Worm (Caenorhabditis elegans) whole organism, young adult: ENCODE data around the gene B0280.17.
A peak's percentile ranks its signal among the peaks of the same experiment; 100 is the strongest.

Source experiments
- B0035.1 ChIP-seq: sonication (generic microtip); optimal IDR thresholded peaks from 2 replicates; lab custom pipeline; 2016; ENCODE audit warnings: missing genetic modification characterization, mild to moderate bottlenecking, missing compliant biosample characterization, missing genotype, missing genetic modification reagents
- C06A6.2 ChIP-seq: fragments of 200-800 bp; sonication (Bioruptor generic); conservative IDR thresholded peaks from 2 replicates; pipeline ENCODE4 v1.3.6; 2022; ENCODE audit warnings: missing genetic modification characterization, missing compliant biosample characterization
- C17E4.6 ChIP-seq: fragments of 200-800 bp; sonication (Bioruptor generic); IDR thresholded peaks from 2 replicates; pipeline ENCODE4 v1.3.6; 2022; ENCODE audit warnings: missing genetic modification reagents, missing genetic modification characterization, missing compliant biosample characterization
- F10E7.11 ChIP-seq: sonication (generic microtip); optimal IDR thresholded peaks from 2 replicates; lab custom pipeline; 2017; ENCODE audit warnings: mild to moderate bottlenecking, missing genetic modification characterization, moderate library complexity, missing compliant biosample characterization
- F23B12.7 ChIP-seq: sonication (generic microtip); optimal IDR thresholded peaks from 2 replicates; lab custom pipeline; 2017; ENCODE audit warnings: missing genetic modification characterization, mild to moderate bottlenecking, missing compliant biosample characterization, antibody characterized with exemption, moderate library complexity; ENCODE audit not compliant: insufficient read depth
- F39B2.1 ChIP-seq: fragments of 200-800 bp; sonication (Bioruptor generic); IDR thresholded peaks from 2 replicates; pipeline ENCODE4 v1.3.6; 2022; ENCODE audit warnings: missing genetic modification reagents, missing genetic modification characterization, missing compliant biosample characterization
- F55B11.4 ChIP-seq: sonication (generic microtip); optimal IDR thresholded peaks from 2 replicates; lab custom pipeline; 2016; ENCODE audit warnings: missing compliant biosample characterization, missing genetic modification characterization, borderline replicate concordance; ENCODE audit not compliant: insufficient read depth
- F57A8.1 ChIP-seq: fragments of 200-800 bp; sonication (Bioruptor generic); optimal IDR thresholded peaks from 2 replicates; lab custom pipeline; 2018; ENCODE audit warnings: mild to moderate bottlenecking, missing genetic modification characterization, moderate library complexity, missing compliant biosample characterization
- F57C9.4 ChIP-seq: sonication (generic microtip); optimal IDR thresholded peaks from 2 replicates; lab custom pipeline; 2017; ENCODE audit warnings: mild to moderate bottlenecking, missing genetic modification characterization, missing compliant biosample characterization
- K11D2.4 ChIP-seq: fragments of 200-800 bp; sonication (Bioruptor generic); IDR thresholded peaks from 2 replicates; pipeline ENCODE4 v1.3.6; 2022; ENCODE audit warnings: missing genetic modification reagents, missing genetic modification characterization, missing compliant biosample characterization
- K12H6.12 ChIP-seq: fragments of 200-800 bp; sonication (Bioruptor generic); optimal IDR thresholded peaks from 2 replicates; lab custom pipeline; 2018; ENCODE audit warnings: mild to moderate bottlenecking, missing genetic modification characterization, missing compliant biosample characterization
- T07F8.4 ChIP-seq: sonication (generic microtip); optimal IDR thresholded peaks from 2 replicates; lab custom pipeline; 2016; ENCODE audit warnings: mild to moderate bottlenecking, missing genetic modification characterization, moderate library complexity, missing compliant biosample characterization
- Y53F4B.3 ChIP-seq: fragments of 200-800 bp; sonication (Bioruptor generic); IDR thresholded peaks from 2 replicates; pipeline ENCODE4 v1.3.6; 2022; ENCODE audit warnings: missing genetic modification reagents, missing genetic modification characterization, missing compliant biosample characterization
- Y95B8A.8 ChIP-seq: fragments of 200-800 bp; sonication (Bioruptor generic); IDR thresholded peaks from 2 replicates; pipeline ENCODE4 v1.3.6; 2022; ENCODE audit warnings: missing genetic modification reagents, missing genetic modification characterization, missing compliant biosample characterization
- aptf-2 ChIP-seq: fragments of 200-800 bp; sonication (Bioruptor generic); conservative IDR thresholded peaks from 2 replicates; pipeline ENCODE4 v1.3.6; 2022; ENCODE audit warnings: missing genetic modification reagents, missing genetic modification characterization, missing compliant biosample characterization
- aptf-3 ChIP-seq: fragments of 200-800 bp; sonication (Bioruptor generic); IDR thresholded peaks from 2 replicates; pipeline ENCODE4 v1.3.6; 2022; ENCODE audit warnings: missing genetic modification characterization, missing compliant biosample characterization
- cebp-2 ChIP-seq: fragments of 200-800 bp; sonication (Bioruptor generic); IDR thresholded peaks from 2 replicates; pipeline ENCODE4 v1.3.6; 2022; ENCODE audit warnings: missing genetic modification characterization, missing compliant biosample characterization
- ceh-100 ChIP-seq: fragments of 200-800 bp; sonication (Bioruptor generic); IDR thresholded peaks from 2 replicates; pipeline ENCODE4 v1.3.6; 2022; ENCODE audit warnings: missing genetic modification reagents, missing genetic modification characterization, missing compliant biosample characterization
- ceh-27 ChIP-seq: fragments of 200-800 bp; sonication (Bioruptor generic); optimal IDR thresholded peaks from 2 replicates; lab custom pipeline; 2018; ENCODE audit warnings: mild to moderate bottlenecking, missing genetic modification characterization, moderate library complexity, missing compliant biosample characterization
- die-1 ChIP-seq: sonication (generic microtip); optimal IDR thresholded peaks from 2 replicates; lab custom pipeline; 2016; ENCODE audit warnings: missing genotype, mild to moderate bottlenecking, missing genetic modification characterization, missing compliant biosample characterization
- dpl-1 ChIP-seq: fragments of 150-350 bp; optimal IDR thresholded peaks from 2 replicates; lab custom pipeline; 2014; ENCODE audit warnings: missing biosample characterization, missing genetic modification reagents, missing genetic modification characterization
- efl-1 ChIP-seq: fragments of 150-350 bp; optimal IDR thresholded peaks from 2 replicates; lab custom pipeline; 2014; ENCODE audit warnings: missing biosample characterization, missing genetic modification reagents, missing genetic modification characterization
- egrh-3 ChIP-seq: fragments of 200-800 bp; sonication (Bioruptor generic); IDR thresholded peaks from 2 replicates; pipeline ENCODE4 v1.3.6; 2022; ENCODE audit warnings: missing genetic modification reagents, missing genetic modification characterization, missing compliant biosample characterization
- fkh-3 ChIP-seq: sonication (generic microtip); optimal IDR thresholded peaks from 2 replicates; lab custom pipeline; 2016; ENCODE audit warnings: mild to moderate bottlenecking, missing genetic modification characterization, missing compliant biosample characterization
- gei-17 ChIP-seq: fragments of 200-800 bp; sonication (Bioruptor generic); optimal IDR thresholded peaks from 2 replicates; lab custom pipeline; 2018; ENCODE audit warnings: mild to moderate bottlenecking, missing genetic modification characterization, missing compliant biosample characterization
- hmg-1.2 ChIP-seq: fragments of 200-800 bp; sonication (Bioruptor generic); IDR thresholded peaks from 2 replicates; pipeline ENCODE4 v1.3.6; 2022; ENCODE audit warnings: missing genetic modification reagents, missing genetic modification characterization, missing compliant biosample characterization
- lin-35 ChIP-seq, 3 experiments: fragments of 150-350 bp in 2 of 3; sonication (generic microtip) in 1 of 3; optimal IDR thresholded peaks; 2 replicates each; lab custom pipeline; 2014 to 2018; ENCODE audit warnings: missing biosample characterization in 3 of 3, missing genetic modification characterization in 3 of 3, missing genetic modification reagents in 3 of 3
- lin-40 ChIP-seq: sonication (generic microtip); optimal IDR thresholded peaks from 2 replicates; lab custom pipeline; 2016; ENCODE audit warnings: missing genetic modification characterization, mild to moderate bottlenecking, missing compliant biosample characterization, missing genotype, missing genetic modification reagents
- lsy-27 ChIP-seq: sonication (generic microtip); optimal IDR thresholded peaks from 2 replicates; lab custom pipeline; 2017; ENCODE audit warnings: missing genetic modification characterization, mild to moderate bottlenecking, missing compliant biosample characterization, antibody characterized with exemption, missing genotype, borderline replicate concordance; ENCODE audit not compliant: insufficient read depth
- madf-3 ChIP-seq: fragments of 200-800 bp; sonication (Bioruptor generic); IDR thresholded peaks from 2 replicates; pipeline ENCODE4 v1.3.6; 2022; ENCODE audit warnings: missing genetic modification reagents, missing genetic modification characterization, missing compliant biosample characterization
- mes-4 ChIP-seq: sonication (generic microtip); optimal IDR thresholded peaks from 2 replicates; lab custom pipeline; 2016; ENCODE audit warnings: missing genotype, missing genetic modification characterization, missing compliant biosample characterization
- mxl-1 ChIP-seq: sonication (generic microtip); optimal IDR thresholded peaks from 2 replicates; lab custom pipeline; 2016; ENCODE audit warnings: missing genetic modification characterization, missing compliant biosample characterization
- nhr-179 ChIP-seq: sonication (generic microtip); optimal IDR thresholded peaks from 2 replicates; lab custom pipeline; 2016; ENCODE audit warnings: mild to moderate bottlenecking, missing genetic modification characterization, missing compliant biosample characterization
- nhr-27 ChIP-seq: fragments of 200-800 bp; sonication (Bioruptor generic); optimal IDR thresholded peaks from 2 replicates; lab custom pipeline; 2018; ENCODE audit warnings: mild to moderate bottlenecking, missing genetic modification characterization, moderate library complexity, missing compliant biosample characterization
- rcor-1 ChIP-seq: fragments of 200-800 bp; sonication (Bioruptor generic); IDR thresholded peaks from 2 replicates; pipeline ENCODE4 v1.3.6; 2022; ENCODE audit warnings: missing genetic modification reagents, missing genetic modification characterization, missing compliant biosample characterization
- repo-1 ChIP-seq: sonication (generic microtip); optimal IDR thresholded peaks from 2 replicates; lab custom pipeline; 2017; ENCODE audit warnings: mild to moderate bottlenecking, missing genetic modification characterization, missing compliant biosample characterization
- sdz-38 ChIP-seq: sonication (generic microtip); optimal IDR thresholded peaks from 2 replicates; lab custom pipeline; 2016; ENCODE audit warnings: missing genotype, missing genetic modification characterization, missing compliant biosample characterization
- snpc-1.1 ChIP-seq: sonication (generic microtip); optimal IDR thresholded peaks from 2 replicates; lab custom pipeline; 2017; ENCODE audit warnings: missing genetic modification characterization, mild to moderate bottlenecking, missing compliant biosample characterization, antibody characterized with exemption, moderate library complexity, missing genotype, missing genetic modification reagents; ENCODE audit not compliant: insufficient read depth
- snpc-3.4 ChIP-seq: sonication (generic microtip); optimal IDR thresholded peaks from 2 replicates; lab custom pipeline; 2017; ENCODE audit warnings: missing genetic modification characterization, mild to moderate bottlenecking, missing compliant biosample characterization, antibody characterized with exemption, moderate library complexity, missing genotype, missing genetic modification reagents
- somi-1 ChIP-seq: fragments of 200-800 bp; sonication (Bioruptor generic); optimal IDR thresholded peaks from 2 replicates; lab custom pipeline; 2018; ENCODE audit warnings: mild to moderate bottlenecking, missing genetic modification characterization, missing compliant biosample characterization
- sptf-2 ChIP-seq: fragments of 200-800 bp; sonication (Bioruptor generic); optimal IDR thresholded peaks from 2 replicates; lab custom pipeline; 2018; ENCODE audit warnings: mild to moderate bottlenecking, missing genetic modification characterization, missing compliant biosample characterization
- tbx-9 ChIP-seq: sonication (generic microtip); optimal IDR thresholded peaks from 2 replicates; lab custom pipeline; 2016; ENCODE audit warnings: borderline replicate concordance, missing genetic modification characterization, inconsistent platforms, missing compliant biosample characterization
- tlf-1 ChIP-seq: fragments of 200-800 bp; sonication (Bioruptor generic); optimal IDR thresholded peaks from 2 replicates; lab custom pipeline; 2018; ENCODE audit warnings: mild to moderate bottlenecking, missing genetic modification characterization, missing compliant biosample characterization
- unc-130 ChIP-seq: sonication (generic microtip); optimal IDR thresholded peaks from 2 replicates; lab custom pipeline; 2016; ENCODE audit warnings: missing genetic modification reagents, missing genetic modification characterization, missing compliant biosample characterization
- xnd-1 ChIP-seq: sonication (generic microtip); optimal IDR thresholded peaks from 2 replicates; lab custom pipeline; 2016; ENCODE audit warnings: missing genotype, missing genetic modification reagents, missing genetic modification characterization, missing compliant biosample characterization
- zfh-2 ChIP-seq: fragments of 200-800 bp; sonication (Bioruptor generic); conservative IDR thresholded peaks from 2 replicates; pipeline ENCODE4 v1.3.6; 2022; ENCODE audit warnings: missing genetic modification reagents, missing genetic modification characterization, missing compliant biosample characterization
- ztf-25 ChIP-seq: fragments of 200-800 bp; sonication (Bioruptor generic); IDR thresholded peaks from 2 replicates; pipeline ENCODE4 v1.3.6; 2022; ENCODE audit warnings: missing genetic modification reagents, missing genetic modification characterization, missing compliant biosample characterization
- ztf-26 ChIP-seq: sonication (generic microtip); optimal IDR thresholded peaks from 2 replicates; lab custom pipeline; 2017; ENCODE audit warnings: missing genetic modification characterization, missing compliant biosample characterization
- ztf-6 ChIP-seq: fragments of 200-800 bp; sonication (Bioruptor generic); IDR thresholded peaks from 2 replicates; pipeline ENCODE4 v1.3.6; 2022; ENCODE audit warnings: missing genetic modification reagents, missing genetic modification characterization, missing compliant biosample characterization

Gene B0280.17

ce11 chrIII:7103940-7104440 is 31.9 kb downstream of the B0280.17 start, which contains the start of gene cpg-2 (continued):
- TF ChIP-seq C17E4.6 (GFP tag; lab: Robert Waterston, UW): peak; percentile 78; the same call in 1 of the 2 replicates
- TF ChIP-seq egrh-3: no peak
- no peak for TF ChIP-seq die-1 (tag; lab: Kevin White, UChicago)
- TF ChIP-seq F23B12.7 (tag; lab: Kevin White, UChicago): peak; percentile 64
- no peak for TF ChIP-seq gei-17 (GFP tag; lab: Kevin White, UChicago)
- TF ChIP-seq aptf-2 (GFP tag; lab: Robert Waterston, UW): no peak
- peak; percentile 82 for TF ChIP-seq snpc-1.1 (tag; lab: Kevin White, UChicago)
- TF ChIP-seq ztf-25 (GFP tag; lab: Robert Waterston, UW): no peak
- peak; percentile 90 for TF ChIP-seq tlf-1 (GFP tag; lab: Kevin White, UChicago)
- TF ChIP-seq sptf-2 (GFP tag; lab: Kevin White, UChicago): no peak
- no peak for TF ChIP-seq B0035.1
- no peak for TF ChIP-seq nhr-27
- TF ChIP-seq ztf-26 (tag; lab: Kevin White, UChicago): no peak
- no peak for TF ChIP-seq lsy-27 (tag; lab: Kevin White, UChicago)
- peak; percentile 99 for TF ChIP-seq efl-1 (GFP tag; lab: Kevin White, UChicago)
- no peak for TF ChIP-seq ztf-6
- no peak for TF ChIP-seq zfh-2 (GFP tag; lab: Robert Waterston, UW)
- no peak for TF ChIP-seq sdz-38 (tag; lab: Kevin White, UChicago)
- TF ChIP-seq K11D2.4 (GFP tag; lab: Robert Waterston, UW): no peak
- TF ChIP-seq F55B11.4 (tag; lab: Kevin White, UChicago): no peak
- TF ChIP-seq snpc-3.4: peak; percentile 96
- no peak for TF ChIP-seq somi-1 (GFP tag; lab: Kevin White, UChicago)
- no peak for TF ChIP-seq lin-40 (tag; lab: Kevin White, UChicago)
- no peak for TF ChIP-seq cebp-2 (GFP tag; lab: Robert Waterston, UW)
- no peak for TF ChIP-seq fkh-3 (tag; lab: Kevin White, UChicago)
- no peak for TF ChIP-seq mes-4 (tag; lab: Kevin White, UChicago)
- TF ChIP-seq F57C9.4 (tag; lab: Kevin White, UChicago): no peak
- TF ChIP-seq madf-3: peak; percentile 91
- peak; percentile 94 for TF ChIP-seq unc-130 (GFP tag; lab: Kevin White, UChicago)
- no peak for TF ChIP-seq mxl-1
- no peak for TF ChIP-seq nhr-179 (tag; lab: Kevin White, UChicago)
- no peak for TF ChIP-seq ceh-27
- no peak for TF ChIP-seq tbx-9 (tag; lab: Kevin White, UChicago)
- TF ChIP-seq aptf-3: no peak
- no peak for TF ChIP-seq repo-1 (tag; lab: Kevin White, UChicago)
- peak; percentile 91 for TF ChIP-seq rcor-1
- no peak for TF ChIP-seq F39B2.1 (GFP tag; lab: Robert Waterston, UW)
- TF ChIP-seq Y53F4B.3 (GFP tag; lab: Robert Waterston, UW): no peak
- peak; percentile 4 to 89 (median 58) for TF ChIP-seq lin-35 (GFP tag; optimal IDR thresholded peaks at IDR 0.05; lab: Kevin White, UChicago)
- peak; percentile 66 for TF ChIP-seq hmg-1.2 (GFP tag; lab: Robert Waterston, UW)
- TF ChIP-seq ceh-100 (GFP tag; lab: Robert Waterston, UW): no peak
- peak; percentile 95 for TF ChIP-seq dpl-1 (GFP tag; lab: Kevin White, UChicago)
- peak; percentile 97 for TF ChIP-seq xnd-1 (tag; lab: Kevin White, UChicago)
- TF ChIP-seq F57A8.1 (GFP tag; lab: Kevin White, UChicago): no peak
- no peak for TF ChIP-seq T07F8.4 (tag; lab: Kevin White, UChicago)
- TF ChIP-seq F10E7.11 (tag; lab: Kevin White, UChicago): no peak
- peak; percentile 84 for TF ChIP-seq Y95B8A.8 (GFP tag; lab: Robert Waterston, UW)
- TF ChIP-seq C06A6.2: no peak
- no peak for TF ChIP-seq K12H6.12 (tag; lab: Kevin White, UChicago)
